Worm (Caenorhabditis elegans): Measurements from ENCODE around the gene F15H10.8.
A peak's percentile ranks its signal among the peaks of the same experiment; 100 is the strongest.

The F15H10.8 gene

ce11 chrV:10402804-10403203 is at the start of gene F15H10.8:
F15H10.8 (minus strand) TSS chrV:10402904.
- TF ChIP-seq ets-7 (tag; optimal IDR thresholded peaks at IDR 0.05) (no peak), B0310.2 (tag; optimal IDR thresholded peaks at IDR 0.05) (no peak), hnd-1 (tag; optimal IDR thresholded peaks at IDR 0.05) (no peak), pes-1 (GFP tag; IDR thresholded peaks at IDR 0.05) (no peak), hmbx-1 (tag; optimal IDR thresholded peaks at IDR 0.05) (no peak), F13C5.2 (tag; optimal IDR thresholded peaks at IDR 0.05) (no peak), flt-1 (GFP tag; IDR thresholded peaks at IDR 0.05) (no peak), ceh-36 (tag; optimal IDR thresholded peaks at IDR 0.05) (no peak), tbx-11 (GFP tag; IDR thresholded peaks at IDR 0.05) (no peak), ama-1 (optimal IDR thresholded peaks at IDR 0.05) (no peak), hmg-4 (GFP tag; optimal IDR thresholded peaks at IDR 0.05) (no peak), ceh-13 (GFP tag; optimal IDR thresholded peaks at IDR 0.05) (no peak), tbx-37 (GFP tag; conservative IDR thresholded peaks at IDR 0.05) (no peak), tra-4 (tag; optimal IDR thresholded peaks at IDR 0.05) (no peak), sea-1 (GFP tag; conservative IDR thresholded peaks at IDR 0.05) (no peak), scrt-1 (GFP tag; IDR thresholded peaks at IDR 0.05) (no peak)

- TF ChIP-seq tbx-37 (GFP tag; conservative IDR thresholded peaks at IDR 0.05) = peak; percentile 77; the same call in 1 of the 2 replicates
- TF ChIP-seq flt-1 (GFP tag; IDR thresholded peaks at IDR 0.05) = peak; percentile 71
- peak; percentile 58; the same call in 1 of the 2 replicates for TF ChIP-seq tbx-11 (GFP tag; IDR thresholded peaks at IDR 0.05)
- TF ChIP-seq sea-1 (GFP tag; conservative IDR thresholded peaks at IDR 0.05) = 0 out of 2 replicates have a peak, but pooled peaks have one; percentile 44
Measured at ce11 chrV:10450355-10450754, 47.7 kb upstream of the F15H10.8 start.

- TF ChIP-seq tbx-37 (GFP tag; conservative IDR thresholded peaks at IDR 0.05) = peak; percentile 40
Measured at ce11 chrV:10449947-10450346, 47.2 kb upstream of the F15H10.8 start.

- TF ChIP-seq hmg-4 (GFP tag; optimal IDR thresholded peaks at IDR 0.05) (no peak), hnd-1 (tag; optimal IDR thresholded peaks at IDR 0.05) (no peak), ceh-36 (tag; optimal IDR thresholded peaks at IDR 0.05) (no peak), F13C5.2 (tag; optimal IDR thresholded peaks at IDR 0.05) (no peak)
Measured at ce11 chrV:10441135-10442024, 38.7 kb upstream of the F15H10.8 start, which contains the start of gene pap-1. pap-1 (plus strand) TSS chrV:10441974.

- TF ChIP-seq pes-1 (GFP tag; IDR thresholded peaks at IDR 0.05) (no peak), sea-1 (GFP tag; conservative IDR thresholded peaks at IDR 0.05) (no peak), aly-1 (tag; optimal IDR thresholded peaks at IDR 0.05) (no peak), ceh-36 (tag; optimal IDR thresholded peaks at IDR 0.05) (no peak), hmg-4 (GFP tag; optimal IDR thresholded peaks at IDR 0.05) (no peak), hmbx-1 (tag; optimal IDR thresholded peaks at IDR 0.05) (no peak), tbx-11 (GFP tag; IDR thresholded peaks at IDR 0.05) (no peak), ets-7 (tag; optimal IDR thresholded peaks at IDR 0.05) (no peak), hnd-1 (tag; optimal IDR thresholded peaks at IDR 0.05) (no peak), scrt-1 (GFP tag; IDR thresholded peaks at IDR 0.05) (no peak), tra-4 (tag; optimal IDR thresholded peaks at IDR 0.05) (no peak), flt-1 (GFP tag; IDR thresholded peaks at IDR 0.05) (no peak), B0310.2 (tag; optimal IDR thresholded peaks at IDR 0.05) (no peak), F13C5.2 (tag; optimal IDR thresholded peaks at IDR 0.05) (no peak), tbx-37 (GFP tag; conservative IDR thresholded peaks at IDR 0.05) (no peak), ama-1 (optimal IDR thresholded peaks at IDR 0.05) (no peak), ceh-13 (GFP tag; optimal IDR thresholded peaks at IDR 0.05) (no peak)
Measured at ce11 chrV:10440723-10441122, 38.0 kb upstream of the F15H10.8 start, which contains the start of gene snf-10. snf-10 (minus strand) TSS chrV:10440823.

- TF ChIP-seq B0310.2 (tag; optimal IDR thresholded peaks at IDR 0.05) (no peak), pes-1 (GFP tag; IDR thresholded peaks at IDR 0.05) (no peak), tra-4 (tag; optimal IDR thresholded peaks at IDR 0.05) (no peak), hmg-4 (GFP tag; optimal IDR thresholded peaks at IDR 0.05) (no peak), F13C5.2 (tag; optimal IDR thresholded peaks at IDR 0.05) (no peak), tbx-11 (GFP tag; IDR thresholded peaks at IDR 0.05) (no peak), ceh-36 (tag; optimal IDR thresholded peaks at IDR 0.05) (no peak), flt-1 (GFP tag; IDR thresholded peaks at IDR 0.05) (no peak)
Measured at ce11 chrV:10436612-10437011, 33.9 kb upstream of the F15H10.8 start, which contains the start of gene set-22. set-22 (plus strand) TSS chrV:10436912.

- TF ChIP-seq flt-1 (GFP tag; IDR thresholded peaks at IDR 0.05) = no peak
- TF ChIP-seq ceh-36 (tag; optimal IDR thresholded peaks at IDR 0.05) = no peak
- TF ChIP-seq hmg-4 (GFP tag; optimal IDR thresholded peaks at IDR 0.05) = no peak
- no peak for TF ChIP-seq sea-1 (GFP tag; conservative IDR thresholded peaks at IDR 0.05)
- TF ChIP-seq tra-4 (tag; optimal IDR thresholded peaks at IDR 0.05) = no peak
- no peak for TF ChIP-seq scrt-1 (GFP tag; IDR thresholded peaks at IDR 0.05)
- TF ChIP-seq ceh-13 (GFP tag; optimal IDR thresholded peaks at IDR 0.05) = no peak
- no peak for TF ChIP-seq F13C5.2 (tag; optimal IDR thresholded peaks at IDR 0.05)
- TF ChIP-seq tbx-37 (GFP tag; conservative IDR thresholded peaks at IDR 0.05) = no peak
Measured at ce11 chrV:10435198-10435597, 32.5 kb upstream of the F15H10.8 start.

ce11 chrV:10433721-10434120 is 31.0 kb upstream of the F15H10.8 start, which contains the start of gene Y32F6A.4:
Y32F6A.4 (minus strand) TSS chrV:10434067.
- TF ChIP-seq flt-1 (GFP tag; IDR thresholded peaks at IDR 0.05) (no peak), sea-1 (GFP tag; conservative IDR thresholded peaks at IDR 0.05) (no peak), pes-1 (GFP tag; IDR thresholded peaks at IDR 0.05) (no peak), ama-1 (optimal IDR thresholded peaks at IDR 0.05) (no peak), ets-7 (tag; optimal IDR thresholded peaks at IDR 0.05) (no peak), hnd-1 (tag; optimal IDR thresholded peaks at IDR 0.05) (no peak), tra-4 (tag; optimal IDR thresholded peaks at IDR 0.05) (no peak), tbx-37 (GFP tag; conservative IDR thresholded peaks at IDR 0.05) (no peak), tbx-11 (GFP tag; IDR thresholded peaks at IDR 0.05) (no peak), scrt-1 (GFP tag; IDR thresholded peaks at IDR 0.05) (no peak)

Measured in whole organism, early embryonic.